Worm (Caenorhabditis elegans) whole organism, young adult: ENCODE results near the gene kbp-4.
A peak's percentile ranks its signal among the peaks of the same experiment; 100 is the strongest.

Experiments used
- B0261.1 ChIP-seq: sonication (generic microtip); optimal IDR thresholded peaks from 2 replicates; lab custom pipeline; 2016; ENCODE audit warnings: mild to moderate bottlenecking, missing genetic modification characterization, moderate library complexity, missing compliant biosample characterization
- B0336.3 ChIP-seq: fragments of 200-800 bp; sonication (Bioruptor generic); IDR thresholded peaks from 2 replicates; pipeline ENCODE4 v1.3.6; 2022; ENCODE audit warnings: missing genetic modification characterization, missing compliant biosample characterization
- C17E4.6 ChIP-seq: fragments of 200-800 bp; sonication (Bioruptor generic); IDR thresholded peaks from 2 replicates; pipeline ENCODE4 v1.3.6; 2022; ENCODE audit warnings: missing genetic modification reagents, missing genetic modification characterization, missing compliant biosample characterization
- F23B12.7 ChIP-seq: sonication (generic microtip); optimal IDR thresholded peaks from 2 replicates; lab custom pipeline; 2017; ENCODE audit warnings: missing genetic modification characterization, mild to moderate bottlenecking, missing compliant biosample characterization, antibody characterized with exemption, moderate library complexity; ENCODE audit not compliant: insufficient read depth
- F37B4.10 ChIP-seq: fragments of 200-800 bp; sonication (Bioruptor generic); IDR thresholded peaks from 2 replicates; pipeline ENCODE4 v1.3.6; 2022; ENCODE audit warnings: missing genetic modification characterization, missing compliant biosample characterization
- F39B2.1 ChIP-seq: fragments of 200-800 bp; sonication (Bioruptor generic); IDR thresholded peaks from 2 replicates; pipeline ENCODE4 v1.3.6; 2022; ENCODE audit warnings: missing genetic modification reagents, missing genetic modification characterization, missing compliant biosample characterization
- F52B5.7 ChIP-seq: sonication (generic microtip); optimal IDR thresholded peaks from 2 replicates; lab custom pipeline; 2016; ENCODE audit warnings: mild to moderate bottlenecking, missing genetic modification characterization, missing compliant biosample characterization
- T07F8.4 ChIP-seq: sonication (generic microtip); optimal IDR thresholded peaks from 2 replicates; lab custom pipeline; 2016; ENCODE audit warnings: mild to moderate bottlenecking, missing genetic modification characterization, moderate library complexity, missing compliant biosample characterization
- Y53F4B.3 ChIP-seq: fragments of 200-800 bp; sonication (Bioruptor generic); IDR thresholded peaks from 2 replicates; pipeline ENCODE4 v1.3.6; 2022; ENCODE audit warnings: missing genetic modification reagents, missing genetic modification characterization, missing compliant biosample characterization
- Y67H2A.10 ChIP-seq: fragments of 200-800 bp; sonication (Bioruptor generic); conservative IDR thresholded peaks from 2 replicates; pipeline ENCODE4 v1.3.6; 2022; ENCODE audit warnings: missing genetic modification reagents, missing genetic modification characterization, missing compliant biosample characterization
- Y79H2A.3 ChIP-seq: fragments of 200-800 bp; sonication (Bioruptor generic); conservative IDR thresholded peaks from 2 replicates; pipeline ENCODE4 v1.3.6; 2022; ENCODE audit warnings: missing genetic modification reagents, missing genetic modification characterization, missing compliant biosample characterization
- aptf-3 ChIP-seq: fragments of 200-800 bp; sonication (Bioruptor generic); IDR thresholded peaks from 2 replicates; pipeline ENCODE4 v1.3.6; 2022; ENCODE audit warnings: missing genetic modification characterization, missing compliant biosample characterization
- atf-7 ChIP-seq: sonication (generic microtip); optimal IDR thresholded peaks from 2 replicates; lab custom pipeline; 2017; ENCODE audit warnings: mild to moderate bottlenecking, missing genetic modification characterization, missing compliant biosample characterization
- attf-3 ChIP-seq: fragments of 200-800 bp; sonication (Bioruptor generic); conservative IDR thresholded peaks from 2 replicates; pipeline ENCODE4 v1.3.6; 2022; ENCODE audit warnings: missing genetic modification reagents, missing genetic modification characterization, missing compliant biosample characterization
- attf-5 ChIP-seq: fragments of 200-800 bp; sonication (Bioruptor generic); optimal IDR thresholded peaks from 2 replicates; lab custom pipeline; 2018; ENCODE audit warnings: mild to moderate bottlenecking, missing genetic modification characterization, missing compliant biosample characterization
- bed-1 ChIP-seq: fragments of 200-800 bp; sonication (Bioruptor generic); IDR thresholded peaks from 2 replicates; pipeline ENCODE4 v1.3.6; 2022; ENCODE audit warnings: missing genetic modification reagents, missing genetic modification characterization, missing compliant biosample characterization
- bed-2 ChIP-seq: fragments of 200-800 bp; sonication (Bioruptor generic); IDR thresholded peaks from 2 replicates; pipeline ENCODE4 v1.3.6; 2022; ENCODE audit warnings: missing genetic modification reagents, missing genetic modification characterization, missing compliant biosample characterization
- cebp-2 ChIP-seq: fragments of 200-800 bp; sonication (Bioruptor generic); IDR thresholded peaks from 2 replicates; pipeline ENCODE4 v1.3.6; 2022; ENCODE audit warnings: missing genetic modification characterization, missing compliant biosample characterization
- ceh-27 ChIP-seq: fragments of 200-800 bp; sonication (Bioruptor generic); optimal IDR thresholded peaks from 2 replicates; lab custom pipeline; 2018; ENCODE audit warnings: mild to moderate bottlenecking, missing genetic modification characterization, moderate library complexity, missing compliant biosample characterization
- ceh-40 ChIP-seq: fragments of 200-800 bp; sonication (Bioruptor generic); IDR thresholded peaks from 2 replicates; pipeline ENCODE4 v1.3.6; 2022; ENCODE audit warnings: missing genetic modification characterization, missing compliant biosample characterization
- ceh-58 ChIP-seq: fragments of 200-800 bp; sonication (Bioruptor generic); IDR thresholded peaks from 2 replicates; pipeline ENCODE4 v1.3.6; 2022; ENCODE audit warnings: missing genetic modification characterization, missing compliant biosample characterization
- ceh-79 ChIP-seq: sonication (generic microtip); optimal IDR thresholded peaks from 2 replicates; lab custom pipeline; 2017; ENCODE audit warnings: mild to moderate bottlenecking, missing genetic modification characterization, missing compliant biosample characterization
- ceh-91 ChIP-seq: fragments of 200-800 bp; sonication (Bioruptor generic); IDR thresholded peaks from 2 replicates; pipeline ENCODE4 v1.3.6; 2022; ENCODE audit warnings: missing genetic modification reagents, missing genetic modification characterization, missing compliant biosample characterization
- die-1 ChIP-seq: sonication (generic microtip); optimal IDR thresholded peaks from 2 replicates; lab custom pipeline; 2016; ENCODE audit warnings: missing genotype, mild to moderate bottlenecking, missing genetic modification characterization, missing compliant biosample characterization
- egl-18 ChIP-seq: fragments of 200-800 bp; sonication (Bioruptor generic); IDR thresholded peaks from 2 replicates; pipeline ENCODE4 v1.3.6; 2022; ENCODE audit warnings: missing genetic modification reagents, missing genetic modification characterization, missing compliant biosample characterization
- egl-44 ChIP-seq: fragments of 200-800 bp; sonication (Bioruptor generic); IDR thresholded peaks from 2 replicates; pipeline ENCODE4 v1.3.6; 2022; ENCODE audit warnings: missing genetic modification reagents, missing genetic modification characterization, missing compliant biosample characterization
- ekl-4 ChIP-seq: fragments of 200-800 bp; sonication (Bioruptor generic); IDR thresholded peaks from 2 replicates; pipeline ENCODE4 v1.3.6; 2022; ENCODE audit warnings: missing genetic modification reagents, missing genetic modification characterization, missing compliant biosample characterization
- hmg-1.2 ChIP-seq: fragments of 200-800 bp; sonication (Bioruptor generic); IDR thresholded peaks from 2 replicates; pipeline ENCODE4 v1.3.6; 2022; ENCODE audit warnings: missing genetic modification reagents, missing genetic modification characterization, missing compliant biosample characterization
- lag-1 ChIP-seq: fragments of 200-800 bp; sonication (Bioruptor generic); IDR thresholded peaks from 2 replicates; pipeline ENCODE4 v1.3.6; 2022; ENCODE audit warnings: missing genetic modification reagents, missing genetic modification characterization, missing compliant biosample characterization
- let-607 ChIP-seq, 2 experiments: fragments of 200-800 bp in 1 of 2; sonication (Bioruptor generic) in 1 of 2; sonication (generic microtip) in 1 of 2; optimal IDR thresholded peaks; 2 replicates each; lab custom pipeline; 2016 to 2018; ENCODE audit warnings: mild to moderate bottlenecking in 2 of 2, missing compliant biosample characterization in 2 of 2, missing genetic modification characterization in 2 of 2, moderate library complexity in 2 of 2, missing genotype in 1 of 2
- lin-35 ChIP-seq, 3 experiments: fragments of 150-350 bp in 2 of 3; sonication (generic microtip) in 1 of 3; optimal IDR thresholded peaks; 2 replicates each; lab custom pipeline; 2014 to 2018; ENCODE audit warnings: missing biosample characterization in 3 of 3, missing genetic modification characterization in 3 of 3, missing genetic modification reagents in 3 of 3
- lin-40 ChIP-seq: sonication (generic microtip); optimal IDR thresholded peaks from 2 replicates; lab custom pipeline; 2016; ENCODE audit warnings: missing genetic modification characterization, mild to moderate bottlenecking, missing compliant biosample characterization, missing genotype, missing genetic modification reagents
- lsl-1 ChIP-seq: fragments of 200-800 bp; sonication (Bioruptor generic); optimal IDR thresholded peaks from 2 replicates; lab custom pipeline; 2018; ENCODE audit warnings: mild to moderate bottlenecking, missing genetic modification characterization, moderate library complexity, missing compliant biosample characterization
- madf-10 ChIP-seq: sonication (generic microtip); optimal IDR thresholded peaks from 2 replicates; lab custom pipeline; 2016; ENCODE audit warnings: mild to moderate bottlenecking, missing genetic modification characterization, missing compliant biosample characterization
- madf-3 ChIP-seq: fragments of 200-800 bp; sonication (Bioruptor generic); IDR thresholded peaks from 2 replicates; pipeline ENCODE4 v1.3.6; 2022; ENCODE audit warnings: missing genetic modification reagents, missing genetic modification characterization, missing compliant biosample characterization
- madf-8 ChIP-seq: fragments of 200-800 bp; sonication (Bioruptor generic); conservative IDR thresholded peaks from 2 replicates; pipeline ENCODE4 v1.3.6; 2022; ENCODE audit warnings: missing genetic modification reagents, missing genetic modification characterization, missing compliant biosample characterization
- mcd-1 ChIP-seq: fragments of 200-800 bp; sonication (Bioruptor generic); IDR thresholded peaks from 2 replicates; pipeline ENCODE4 v1.3.6; 2022; ENCODE audit warnings: missing genetic modification reagents, missing genetic modification characterization, missing compliant biosample characterization
- mel-28 ChIP-seq: sonication (generic microtip); optimal IDR thresholded peaks from 2 replicates; lab custom pipeline; 2016; ENCODE audit warnings: borderline replicate concordance, mild to moderate bottlenecking, missing genetic modification characterization, missing compliant biosample characterization
- mes-4 ChIP-seq: sonication (generic microtip); optimal IDR thresholded peaks from 2 replicates; lab custom pipeline; 2016; ENCODE audit warnings: missing genotype, missing genetic modification characterization, missing compliant biosample characterization
- mxl-1 ChIP-seq: sonication (generic microtip); optimal IDR thresholded peaks from 2 replicates; lab custom pipeline; 2016; ENCODE audit warnings: missing genetic modification characterization, missing compliant biosample characterization
- nfyb-1 ChIP-seq: fragments of 200-800 bp; sonication (Bioruptor generic); IDR thresholded peaks from 2 replicates; pipeline ENCODE4 v1.3.6; 2022; ENCODE audit warnings: missing genetic modification reagents, missing genetic modification characterization, missing compliant biosample characterization
- rcor-1 ChIP-seq: fragments of 200-800 bp; sonication (Bioruptor generic); IDR thresholded peaks from 2 replicates; pipeline ENCODE4 v1.3.6; 2022; ENCODE audit warnings: missing genetic modification reagents, missing genetic modification characterization, missing compliant biosample characterization
- sptf-2 ChIP-seq: fragments of 200-800 bp; sonication (Bioruptor generic); optimal IDR thresholded peaks from 2 replicates; lab custom pipeline; 2018; ENCODE audit warnings: mild to moderate bottlenecking, missing genetic modification characterization, missing compliant biosample characterization
- tbp1 ChIP-seq: fragments of 200-800 bp; sonication (Bioruptor generic); optimal IDR thresholded peaks from 2 replicates; lab custom pipeline; 2018; ENCODE audit warnings: mild to moderate bottlenecking, missing genetic modification characterization, missing compliant biosample characterization
- tbx-9 ChIP-seq: sonication (generic microtip); optimal IDR thresholded peaks from 2 replicates; lab custom pipeline; 2016; ENCODE audit warnings: borderline replicate concordance, missing genetic modification characterization, inconsistent platforms, missing compliant biosample characterization
- tlf-1 ChIP-seq: fragments of 200-800 bp; sonication (Bioruptor generic); optimal IDR thresholded peaks from 2 replicates; lab custom pipeline; 2018; ENCODE audit warnings: mild to moderate bottlenecking, missing genetic modification characterization, missing compliant biosample characterization
- unc-62 ChIP-seq: fragments of 150-350 bp; optimal IDR thresholded peaks from 2 replicates; lab custom pipeline; 2014; ENCODE audit warnings: missing biosample characterization, missing genetic modification reagents, missing genetic modification characterization
- ztf-18 ChIP-seq: sonication (generic microtip); optimal IDR thresholded peaks from 2 replicates; lab custom pipeline; 2016; ENCODE audit warnings: missing genotype, mild to moderate bottlenecking, missing genetic modification characterization, missing compliant biosample characterization
- ztf-25 ChIP-seq: fragments of 200-800 bp; sonication (Bioruptor generic); IDR thresholded peaks from 2 replicates; pipeline ENCODE4 v1.3.6; 2022; ENCODE audit warnings: missing genetic modification reagents, missing genetic modification characterization, missing compliant biosample characterization

kbp-4 gene

DNA sequence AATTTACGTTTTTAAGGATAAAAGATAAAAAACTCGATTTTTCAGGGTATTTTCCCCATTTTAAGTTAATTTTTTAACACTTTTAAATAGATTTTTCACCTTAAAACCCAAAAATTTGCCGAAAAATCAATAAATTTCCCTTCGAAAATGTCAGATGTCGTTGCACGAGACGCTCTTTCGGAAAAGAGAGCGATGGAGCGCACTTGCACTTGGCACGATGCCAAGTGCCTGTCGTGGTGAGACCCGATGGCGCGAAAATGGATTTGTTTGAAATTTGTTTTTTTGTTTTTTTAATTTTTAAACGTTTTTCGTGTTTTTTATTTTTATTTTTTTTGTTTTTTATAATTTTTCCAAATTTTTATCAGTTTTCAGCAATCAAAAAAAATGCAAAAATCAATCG lies at the start of gene kbp-4, which contains the start of gene rab-18:
Gene kbp-4, plus strand, starts transcription at position 366 of the 400 bp plus-strand sequence.
Gene rab-18, minus strand, starts transcription at position 240 of the 400 bp plus-strand sequence.
- TF ChIP-seq ceh-27 (GFP tag; lab: Kevin White, UChicago) (peak; percentile 85), mcd-1 (peak; percentile 99), mxl-1 (no peak), ceh-79 (tag; lab: Kevin White, UChicago) (no peak), Y67H2A.10 (GFP tag; lab: Robert Waterston, UW) (peak; percentile 93), C17E4.6 (GFP tag; lab: Robert Waterston, UW) (peak; percentile 85; the same call in 1 of the 2 replicates), let-607 (tag; optimal IDR thresholded peaks at IDR 0.05; lab: Kevin White, UChicago) (peak in 1 of 2 experiments; percentile 77), die-1 (no peak), lin-40 (peak; percentile 89), B0336.3 (peak; percentile 81), Y79H2A.3 (GFP tag; lab: Robert Waterston, UW) (peak; percentile 58; the same call in 1 of the 2 replicates), tlf-1 (GFP tag; lab: Kevin White, UChicago) (peak; percentile 93), hmg-1.2 (GFP tag; lab: Robert Waterston, UW) (peak; percentile 71), tbx-9 (tag; lab: Kevin White, UChicago) (no peak), atf-7 (peak; percentile 63), tbp1 (GFP tag; lab: Kevin White, UChicago) (peak; percentile 74), nfyb-1 (peak; percentile 88), F23B12.7 (tag; lab: Kevin White, UChicago) (peak; percentile 97), ekl-4 (GFP tag; lab: Robert Waterston, UW) (peak; percentile 94), madf-3 (GFP tag; lab: Robert Waterston, UW) (peak; percentile 88), F37B4.10 (no peak), madf-8 (GFP tag; lab: Robert Waterston, UW) (peak; percentile 76), madf-10 (peak; percentile 63), bed-1 (no peak), ceh-58 (GFP tag; lab: Robert Waterston, UW) (no peak), T07F8.4 (tag; lab: Kevin White, UChicago) (no peak), B0261.1 (tag; lab: Kevin White, UChicago) (no peak), cebp-2 (GFP tag; lab: Robert Waterston, UW) (no peak), mes-4 (no peak), F39B2.1 (GFP tag; lab: Robert Waterston, UW) (no peak), lsl-1 (GFP tag; lab: Kevin White, UChicago) (peak; percentile 78), egl-18 (GFP tag; lab: Robert Waterston, UW) (no peak), attf-5 (GFP tag; lab: Kevin White, UChicago) (peak; percentile 97), rcor-1 (GFP tag; lab: Robert Waterston, UW) (peak; percentile 90), ceh-40 (GFP tag; lab: Robert Waterston, UW) (no peak), lin-35 (GFP tag; optimal IDR thresholded peaks at IDR 0.05; lab: Kevin White, UChicago) (peak; percentile 43 to 98 (median 70)), egl-44 (GFP tag; lab: Robert Waterston, UW) (peak; percentile 69; the same call in 1 of the 2 replicates), ztf-25 (GFP tag; lab: Robert Waterston, UW) (no peak), lag-1 (GFP tag; lab: Robert Waterston, UW) (no peak), Y53F4B.3 (GFP tag; lab: Robert Waterston, UW) (0 out of 2 replicates have a peak, but pooled peaks have one; percentile 38), F52B5.7 (no peak), unc-62 (no peak), ceh-91 (peak; percentile 91), mel-28 (tag; lab: Kevin White, UChicago) (no peak), aptf-3 (GFP tag; lab: Robert Waterston, UW) (no peak), bed-2 (GFP tag; lab: Robert Waterston, UW) (no peak), attf-3 (GFP tag; lab: Robert Waterston, UW) (peak; percentile 67), sptf-2 (GFP tag; lab: Kevin White, UChicago) (no peak), ztf-18 (peak; percentile 80)
